Worm (Caenorhabditis elegans): ENCODE results near the gene nhr-108.
A peak's percentile ranks its signal among the peaks of the same experiment; 100 is the strongest.

nhr-108 gene

ce11 chrV:15885967-15886366 lies 38.3 kb downstream of the nhr-108 start, which contains the start of gene T06C12.9:
Gene T06C12.9, minus strand, starts transcription at chrV:15886067.
- TF ChIP-seq nhr-28 (tag; optimal IDR thresholded peaks at IDR 0.05) (peak; percentile 3), hif-1 (tag; optimal IDR thresholded peaks at IDR 0.05) (no peak)

- no peak for TF ChIP-seq ceh-62 (tag; optimal IDR thresholded peaks at IDR 0.05)
- peak in 1 of 2 experiments; percentile 57 for TF ChIP-seq unc-62 (GFP tag; optimal IDR thresholded peaks at IDR 0.05 in 1 of 2)
- no peak for TF ChIP-seq unc-62 (tag; optimal IDR thresholded peaks at IDR 0.05)
These were observed 39.6 kb downstream of the nhr-108 start, which contains the start of gene oac-42 for ce11 chrV:15884698-15885097. Gene oac-42, minus strand, starts transcription at chrV:15884798.

ce11 chrV:15880705-15881104 lies 43.6 kb downstream of the nhr-108 start:
- peak; percentile 0 for TF ChIP-seq rbr-2 (tag; optimal IDR thresholded peaks at IDR 0.05)
- 0 out of 2 replicates have a peak, but pooled peaks have one; percentile 22 for TF ChIP-seq hmg-1.1 (GFP tag; IDR thresholded peaks at IDR 0.05)
- TF ChIP-seq ZK546.5 (tag; optimal IDR thresholded peaks at IDR 0.05): no peak
- TF ChIP-seq T20F7.1 (GFP tag; optimal IDR thresholded peaks at IDR 0.05): peak; percentile 20
- TF ChIP-seq nhr-6 (tag; optimal IDR thresholded peaks at IDR 0.05): peak; percentile 28
- TF ChIP-seq mes-2 (tag; optimal IDR thresholded peaks at IDR 0.05; ENCODE audit: poor library complexity, severe bottlenecking): peak; percentile 38
- TF ChIP-seq dve-1 (tag; optimal IDR thresholded peaks at IDR 0.05; ENCODE audit: insufficient read depth): peak; percentile 69
- no peak for TF ChIP-seq sdz-12 (GFP tag; optimal IDR thresholded peaks at IDR 0.05)
- TF ChIP-seq ZK337.2 (GFP tag; IDR thresholded peaks at IDR 0.05): no peak
- TF ChIP-seq fkh-10 (GFP tag; optimal IDR thresholded peaks at IDR 0.05): no peak
- no peak for TF ChIP-seq F26F4.8 (GFP tag; conservative IDR thresholded peaks at IDR 0.05)
- peak; percentile 95 for TF ChIP-seq nhr-28 (tag; optimal IDR thresholded peaks at IDR 0.05)
- peak; percentile 73 for TF ChIP-seq zip-2 (tag; optimal IDR thresholded peaks at IDR 0.05)
- peak; percentile 7 for TF ChIP-seq jun-1 (tag; optimal IDR thresholded peaks at IDR 0.05)
- TF ChIP-seq lin-1 (GFP tag; IDR thresholded peaks at IDR 0.05): 0 out of 2 replicates have a peak, but pooled peaks have one; percentile 12
- peak in 1 of 2 experiments; percentile 37 for TF ChIP-seq hif-1 (tag; optimal IDR thresholded peaks at IDR 0.05)
- TF ChIP-seq cey-2 (tag; optimal IDR thresholded peaks at IDR 0.05; ENCODE audit: borderline replicate concordance, insufficient read depth): peak; percentile 82
- peak; percentile 26 for TF ChIP-seq nhr-11 (tag; optimal IDR thresholded peaks at IDR 0.05)
- TF ChIP-seq hlh-30 (tag; optimal IDR thresholded peaks at IDR 0.05; ENCODE audit: insufficient read depth): peak; percentile 59
- peak; percentile 75 for TF ChIP-seq nhr-77 (tag; optimal IDR thresholded peaks at IDR 0.05)
- peak; percentile 87 for TF ChIP-seq dmd-6 (GFP tag; IDR thresholded peaks at IDR 0.05)
- TF ChIP-seq ztf-7 (tag; optimal IDR thresholded peaks at IDR 0.05): peak; percentile 95
- no peak for TF ChIP-seq daf-16 (GFP tag; optimal IDR thresholded peaks at IDR 0.05)
- TF ChIP-seq daf-16 (tag; optimal IDR thresholded peaks at IDR 0.05): peak; percentile 61
- peak; percentile 50 for TF ChIP-seq mep-1 (tag; optimal IDR thresholded peaks at IDR 0.05)
- 0 out of 2 replicates have a peak, but pooled peaks have one; percentile 29 for TF ChIP-seq Y75B8A.6 (GFP tag; IDR thresholded peaks at IDR 0.05)
- peak; percentile 17 for TF ChIP-seq pqm-1 (tag; optimal IDR thresholded peaks at IDR 0.05)
- TF ChIP-seq madf-5 (GFP tag; IDR thresholded peaks at IDR 0.05): no peak
- no peak for TF ChIP-seq nhr-25 (tag; optimal IDR thresholded peaks at IDR 0.05; ENCODE audit: borderline replicate concordance, insufficient read depth)
- TF ChIP-seq nhr-48 (tag; optimal IDR thresholded peaks at IDR 0.05): peak; percentile 80
- no peak for TF ChIP-seq aha-1 (tag)
- no peak for TF ChIP-seq Y48G9A.11 (GFP tag; IDR thresholded peaks at IDR 0.05)
- no peak for TF ChIP-seq nhr-10 (tag; optimal IDR thresholded peaks at IDR 0.05)
- no peak for TF ChIP-seq spr-3 (GFP tag; optimal IDR thresholded peaks at IDR 0.05)
- no peak for TF ChIP-seq nhr-237 (tag; optimal IDR thresholded peaks at IDR 0.05)
- TF ChIP-seq hlh-11 (tag; optimal IDR thresholded peaks at IDR 0.05): peak; percentile 78
- peak; percentile 51 to 60 for TF ChIP-seq lsy-2 (tag; optimal IDR thresholded peaks at IDR 0.05)
- TF ChIP-seq dmd-9 (GFP tag; IDR thresholded peaks at IDR 0.05): no peak
- TF ChIP-seq mdl-1 (tag; optimal IDR thresholded peaks at IDR 0.05): peak in 1 of 2 experiments; percentile 47

All from whole organism, L4 larva.